Worm (Caenorhabditis elegans) whole organism, midembryonic: ENCODE data around the gene clec-59.

ENCODE experiments used
- T22C8.4 ChIP-seq: fragments of 200-800 bp; sonication (Bioruptor generic); IDR thresholded peaks from 2 replicates; pipeline ENCODE4 v1.3.6; 2022; ENCODE audit warnings: missing genetic modification characterization, missing compliant biosample characterization
- cog-1 ChIP-seq: sonication (generic microtip); optimal IDR thresholded peaks from 2 replicates; lab custom pipeline; 2016; ENCODE audit warnings: missing genetic modification characterization, missing compliant biosample characterization
- flt-1 ChIP-seq: fragments of 200-800 bp; sonication (Bioruptor generic); IDR thresholded peaks from 2 replicates; pipeline ENCODE4 v1.3.6; 2022; ENCODE audit warnings: missing genetic modification characterization, missing compliant biosample characterization
- klf-2 ChIP-seq: fragments of 200-800 bp; sonication (Bioruptor generic); conservative IDR thresholded peaks from 2 replicates; pipeline ENCODE4 v1.3.6; 2022; ENCODE audit warnings: missing genetic modification reagents, missing genetic modification characterization, missing compliant biosample characterization
- med-1 ChIP-seq: sonication (generic microtip); optimal IDR thresholded peaks from 2 replicates; lab custom pipeline; 2017; ENCODE audit warnings: missing genetic modification characterization, mild to moderate bottlenecking, missing compliant biosample characterization, antibody characterized with exemption, missing genetic modification reagents; ENCODE audit not compliant: insufficient read depth
- ref-1 ChIP-seq: fragments of 200-800 bp; sonication (Bioruptor generic); conservative IDR thresholded peaks from 2 replicates; pipeline ENCODE4 v1.3.6; 2022; ENCODE audit warnings: missing genetic modification reagents, missing genetic modification characterization, missing compliant biosample characterization
- tab-1 ChIP-seq: fragments of 200-800 bp; sonication (Bioruptor generic); IDR thresholded peaks from 2 replicates; pipeline ENCODE4 v1.3.6; 2022; ENCODE audit warnings: missing genetic modification characterization, missing compliant biosample characterization
- ztf-23 ChIP-seq: fragments of 200-800 bp; sonication (Bioruptor generic); IDR thresholded peaks from 2 replicates; pipeline ENCODE4 v1.3.6; 2022; ENCODE audit warnings: missing genetic modification reagents, missing genetic modification characterization, missing compliant biosample characterization
- ztf-29 ChIP-seq: fragments of 200-800 bp; sonication (Bioruptor generic); IDR thresholded peaks from 2 replicates; pipeline ENCODE4 v1.3.6; 2022; ENCODE audit warnings: missing genetic modification reagents, missing genetic modification characterization, missing compliant biosample characterization

The clec-59 gene

DNA sequence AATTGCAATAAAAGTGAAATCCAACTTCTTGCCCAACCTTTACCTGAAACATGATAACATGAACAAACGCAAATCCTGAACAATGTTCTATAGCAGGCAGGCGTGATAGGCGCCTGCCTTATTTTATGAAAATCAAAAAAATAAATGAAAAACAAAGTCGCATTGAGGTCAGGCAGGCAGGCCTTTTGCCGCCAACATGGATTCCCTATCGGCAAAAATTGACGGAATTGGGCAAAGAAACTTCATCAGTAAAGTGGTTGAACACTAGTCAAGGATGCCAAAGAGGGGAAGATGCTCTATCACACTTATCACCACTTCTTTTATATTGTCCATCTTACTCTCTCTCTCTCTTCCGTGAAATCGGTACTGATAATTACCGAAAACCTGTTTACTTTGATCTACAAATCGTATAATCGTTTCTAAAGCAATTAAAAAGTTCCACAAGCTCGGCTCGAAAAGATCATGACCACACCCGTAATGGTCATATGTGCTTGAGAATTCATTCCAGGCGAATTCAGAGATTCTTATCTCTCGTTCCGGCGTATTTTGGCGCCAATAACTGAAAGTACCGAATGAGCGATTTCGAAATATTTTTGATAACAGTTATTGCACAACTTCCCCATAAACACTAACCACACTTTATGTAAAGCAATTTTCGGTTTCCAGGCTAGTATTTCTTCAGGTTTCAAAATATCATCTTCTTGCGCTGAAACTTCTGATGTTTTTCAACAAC, 2.7 kb upstream of the clec-59 start, which contains the start of the genes clec-60 and ZK666.11:
TSS of gene clec-60 (minus strand) at position 51 of the 733 bp plus-strand sequence.
TSS of gene ZK666.11 (plus strand) at position 699 of the 733 bp plus-strand sequence.
- no peak for TF ChIP-seq klf-2 (GFP tag; lab: Robert Waterston, UW)
- no peak for TF ChIP-seq ztf-23 (GFP tag; lab: Robert Waterston, UW)
- TF ChIP-seq ref-1 (GFP tag; lab: Robert Waterston, UW), result no peak
- TF ChIP-seq ztf-29 (GFP tag; lab: Robert Waterston, UW), result no peak
- TF ChIP-seq med-1 (GFP tag; lab: Kevin White, UChicago), result no peak
- TF ChIP-seq cog-1, result no peak
- no peak for TF ChIP-seq flt-1 (GFP tag; lab: Robert Waterston, UW)
- TF ChIP-seq T22C8.4, result no peak
- TF ChIP-seq tab-1, result no peak

DNA sequence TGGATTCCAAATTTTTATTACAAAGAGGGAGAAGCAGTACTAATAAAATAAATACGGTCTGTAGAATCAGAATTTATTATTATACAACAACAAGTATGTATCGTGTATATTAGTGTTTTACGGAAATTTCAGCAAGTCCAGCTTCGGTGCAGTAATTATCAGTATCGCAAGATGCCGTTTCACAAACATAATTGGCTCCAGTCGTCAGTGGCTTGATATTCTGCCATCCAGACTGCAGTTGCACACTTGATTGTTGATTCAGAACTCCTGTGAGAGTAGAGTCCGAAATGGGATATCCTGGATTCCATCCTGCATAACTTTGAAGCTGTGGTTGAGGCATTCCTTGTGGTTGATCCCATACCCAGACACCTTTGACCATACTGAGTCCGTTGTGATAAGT, 795 bp upstream of the clec-59 start:
- TF ChIP-seq T22C8.4, result no peak
- TF ChIP-seq med-1 (GFP tag; lab: Kevin White, UChicago), result no peak

DNA sequence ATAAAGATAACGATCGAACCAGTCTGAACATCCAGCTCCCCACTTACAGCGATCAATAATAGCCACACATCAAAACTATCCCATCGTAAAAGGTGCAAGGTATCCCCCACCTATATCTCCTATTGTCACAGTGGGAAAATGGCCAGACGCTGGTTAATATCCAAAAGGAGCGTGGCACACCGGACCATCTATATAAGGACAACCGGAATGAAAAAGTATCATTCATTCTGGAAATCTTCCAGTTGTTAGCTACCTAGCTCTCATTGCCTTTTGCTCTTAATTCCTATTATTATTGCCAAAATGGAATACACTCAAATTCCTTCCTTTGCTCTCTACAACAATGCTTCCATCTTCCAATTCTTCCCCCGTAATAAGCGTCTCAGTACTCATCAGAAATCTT, 2.3 kb downstream of the clec-59 start, which contains the start of gene ZK666.4:
TSS of gene ZK666.4 (plus strand) at position 301 of the 400 bp plus-strand sequence.
- no peak for TF ChIP-seq T22C8.4
- no peak for TF ChIP-seq cog-1
- TF ChIP-seq flt-1 (GFP tag; lab: Robert Waterston, UW), result no peak
- no peak for TF ChIP-seq ztf-23 (GFP tag; lab: Robert Waterston, UW)
- TF ChIP-seq klf-2 (GFP tag; lab: Robert Waterston, UW), result no peak
- no peak for TF ChIP-seq med-1 (GFP tag; lab: Kevin White, UChicago)
- no peak for TF ChIP-seq ztf-29 (GFP tag; lab: Robert Waterston, UW)
- no peak for TF ChIP-seq tab-1
- no peak for TF ChIP-seq ref-1 (GFP tag; lab: Robert Waterston, UW)

DNA sequence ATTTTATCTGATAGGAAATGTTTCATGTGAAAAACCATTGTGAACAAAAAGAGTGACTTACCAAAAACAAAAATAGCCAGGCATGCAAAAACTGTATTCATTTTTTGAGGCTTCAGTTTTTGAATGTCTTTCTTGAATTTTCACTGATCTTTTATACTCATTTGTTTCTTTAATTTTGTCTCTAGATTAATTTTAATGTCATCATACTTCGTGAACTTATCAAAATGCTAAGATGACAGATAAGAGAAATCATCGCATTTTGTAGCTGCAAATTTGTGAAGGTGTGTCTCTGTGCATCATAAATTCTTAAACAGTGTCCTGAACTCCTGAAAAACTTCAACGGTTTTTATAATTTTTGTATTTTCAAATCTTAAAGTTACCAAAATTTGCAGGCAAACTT, 3.2 kb downstream of the clec-59 start, which contains the start of gene clec-58:
TSS of gene clec-58 (minus strand) at position 101 of the 400 bp plus-strand sequence.
- TF ChIP-seq med-1 (GFP tag; lab: Kevin White, UChicago), result no peak
- TF ChIP-seq cog-1, result no peak
- TF ChIP-seq ztf-29 (GFP tag; lab: Robert Waterston, UW), result no peak
- TF ChIP-seq flt-1 (GFP tag; lab: Robert Waterston, UW), result no peak
- no peak for TF ChIP-seq tab-1
- TF ChIP-seq T22C8.4, result no peak
- TF ChIP-seq ref-1 (GFP tag; lab: Robert Waterston, UW), result no peak
- TF ChIP-seq klf-2 (GFP tag; lab: Robert Waterston, UW), result no peak
- no peak for TF ChIP-seq ztf-23 (GFP tag; lab: Robert Waterston, UW)

DNA sequence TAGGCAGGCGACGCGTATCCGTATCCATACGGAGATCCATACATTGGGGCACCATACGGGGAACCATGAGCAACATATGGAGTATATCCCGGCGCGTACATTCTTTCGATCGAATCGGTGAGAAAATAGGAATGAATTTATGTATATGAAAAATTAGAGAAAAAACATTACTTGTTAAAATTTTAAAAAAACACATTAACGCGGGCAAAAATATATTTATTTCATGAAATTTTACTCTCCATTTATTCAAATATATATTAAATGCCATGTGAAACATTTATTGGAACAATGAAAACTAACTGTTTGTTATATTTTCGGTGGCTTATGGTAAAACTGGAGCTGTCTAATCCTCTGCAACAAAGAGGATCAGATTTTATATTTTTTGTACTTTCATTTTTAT, 7.5 kb downstream of the clec-59 start, which contains the start of gene ZK666.2:
TSS of gene ZK666.2 (minus strand) at position 101 of the 400 bp plus-strand sequence.
- TF ChIP-seq cog-1 (no peak), ztf-29 (GFP tag; lab: Robert Waterston, UW) (no peak), tab-1 (no peak), med-1 (GFP tag; lab: Kevin White, UChicago) (no peak)

ce11 chrII:10471247-10471646, 8.0 kb downstream of the clec-59 start, which contains the start of gene ZK666.1:
ZK666.1 (minus strand) TSS chrII:10471347.
- TF ChIP-seq T22C8.4 (no peak), med-1 (GFP tag; lab: Kevin White, UChicago) (no peak), tab-1 (no peak), ref-1 (GFP tag; lab: Robert Waterston, UW) (no peak), ztf-23 (GFP tag; lab: Robert Waterston, UW) (no peak), ztf-29 (GFP tag; lab: Robert Waterston, UW) (no peak), cog-1 (no peak)

DNA sequence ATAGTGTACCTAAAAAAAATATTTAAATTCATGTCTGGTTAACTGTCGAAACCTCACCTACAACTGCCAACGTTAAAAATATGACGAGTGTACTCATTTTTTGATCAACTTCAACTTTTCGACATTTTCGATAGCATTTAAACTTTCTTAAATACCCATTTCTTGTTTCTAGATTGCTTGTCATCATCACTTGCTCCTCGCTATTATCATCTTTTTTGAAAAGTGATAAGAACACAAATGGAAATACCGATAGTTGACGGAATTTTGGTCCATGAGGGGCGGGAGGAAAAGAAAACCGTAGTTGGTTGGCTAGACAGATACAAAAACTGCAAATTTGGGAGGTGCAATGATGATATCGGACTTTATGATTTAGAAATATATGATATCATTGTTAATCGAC, 9.1 kb downstream of the clec-59 start, which contains the start of gene clec-143:
TSS of gene clec-143 (minus strand) at position 139 of the 400 bp plus-strand sequence.
- TF ChIP-seq T22C8.4 (no peak), klf-2 (GFP tag; lab: Robert Waterston, UW) (no peak), flt-1 (GFP tag; lab: Robert Waterston, UW) (no peak), cog-1 (no peak), med-1 (GFP tag; lab: Kevin White, UChicago) (no peak)

DNA sequence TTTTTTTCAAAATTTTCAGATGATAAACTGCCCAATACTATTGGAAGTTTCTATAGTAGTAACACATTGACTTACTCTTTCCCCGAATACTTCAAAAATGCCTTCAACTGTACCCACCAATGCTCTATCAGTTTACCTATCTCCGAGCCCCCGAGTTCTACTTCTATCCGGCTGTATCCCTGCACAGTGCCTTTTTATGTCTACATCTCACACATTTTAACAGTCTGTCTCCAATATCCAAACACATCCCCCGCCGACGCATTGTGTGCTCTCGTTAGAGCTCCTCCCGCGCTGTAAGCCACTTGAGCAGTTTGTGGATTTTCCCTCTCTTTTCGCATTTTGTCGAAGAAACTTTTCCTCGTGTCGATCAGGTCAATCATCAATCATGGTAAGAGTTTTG, 12.7 kb downstream of the clec-59 start, which contains the start of gene tnc-2:
TSS of gene tnc-2 (plus strand) at position 301 of the 400 bp plus-strand sequence.
- TF ChIP-seq med-1 (GFP tag; lab: Kevin White, UChicago) (no peak), cog-1 (no peak), tab-1 (no peak), T22C8.4 (no peak), ref-1 (GFP tag; lab: Robert Waterston, UW) (no peak), flt-1 (GFP tag; lab: Robert Waterston, UW) (no peak), klf-2 (GFP tag; lab: Robert Waterston, UW) (no peak), ztf-23 (GFP tag; lab: Robert Waterston, UW) (no peak), ztf-29 (GFP tag; lab: Robert Waterston, UW) (no peak)

DNA sequence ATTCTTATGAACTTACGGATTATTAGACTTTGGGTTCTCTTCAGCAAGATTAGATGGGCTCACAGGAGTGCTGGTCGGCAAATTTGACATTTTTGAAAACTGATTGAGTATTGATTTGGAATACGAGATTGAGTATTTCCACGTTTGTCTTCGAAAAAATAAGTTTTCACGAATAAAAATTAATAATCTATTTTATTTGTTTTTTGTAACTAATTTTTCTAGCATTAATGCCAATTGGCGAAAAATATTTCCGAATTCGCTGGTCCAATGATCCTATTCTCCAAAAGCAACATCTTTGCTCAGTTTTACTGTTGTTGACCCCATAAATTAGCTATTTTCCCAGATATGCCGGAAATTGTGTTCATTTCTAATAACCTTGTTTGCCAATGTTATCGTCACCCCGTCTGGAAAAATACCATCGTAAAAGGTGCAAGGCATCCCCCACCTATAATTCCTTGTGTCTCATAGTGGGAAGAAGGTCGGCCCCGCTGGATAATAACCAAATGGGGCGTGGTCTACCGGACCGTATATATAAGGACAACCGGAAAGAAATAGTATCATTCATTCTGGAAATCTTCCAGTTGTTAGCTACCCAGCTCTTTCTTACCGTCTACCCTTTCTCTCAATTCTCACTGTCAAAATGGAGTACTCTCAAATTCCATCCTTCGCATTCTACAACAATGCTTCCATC, 14.9 kb downstream of the clec-59 start, which contains the start of the genes ZK673.6 and sdz-37:
TSS of gene ZK673.6 (minus strand) at position 101 of the 691 bp plus-strand sequence.
TSS of gene sdz-37 (plus strand) at position 641 of the 691 bp plus-strand sequence.
- no peak for TF ChIP-seq T22C8.4
- TF ChIP-seq ref-1 (GFP tag; lab: Robert Waterston, UW), result no peak
- TF ChIP-seq ztf-23 (GFP tag; lab: Robert Waterston, UW), result no peak
- no peak for TF ChIP-seq ztf-29 (GFP tag; lab: Robert Waterston, UW)
- TF ChIP-seq cog-1, result no peak
- no peak for TF ChIP-seq med-1 (GFP tag; lab: Kevin White, UChicago)
- no peak for TF ChIP-seq flt-1 (GFP tag; lab: Robert Waterston, UW)
- TF ChIP-seq klf-2 (GFP tag; lab: Robert Waterston, UW), result no peak
- TF ChIP-seq tab-1, result no peak
